Fruit fly (Drosophila melanogaster): ENCODE results near the gene Xrcc2.
A peak's percentile ranks its signal among the peaks of the same experiment; 100 is the strongest.

Xrcc2 gene

dm6 chrX:18504948-18505597 lies 5.1 kb downstream of the Xrcc2 start, which contains the start of gene Wnt5:
Wnt5 (minus strand) TSS chrX:18505405.
- peak; percentile 3 for TF ChIP-seq EcR (GFP tag; optimal IDR thresholded peaks at IDR 0.05)
- 0 out of 2 replicates have a peak, but pooled peaks have one; percentile 10 for TF ChIP-seq CG12605 (GFP tag; IDR thresholded peaks at IDR 0.05)
- no peak; the same call in 2 of the 3 replicates for TF ChIP-seq fd96Ca (GFP tag; IDR thresholded peaks at IDR 0.05)
- no peak for TF ChIP-seq CG17806 (tag; optimal IDR thresholded peaks at IDR 0.05)
- TF ChIP-seq CG9948 (tag; optimal IDR thresholded peaks at IDR 0.05) = no peak
- no peak for TF ChIP-seq D1 (tag; optimal IDR thresholded peaks at IDR 0.05)
- no peak for TF ChIP-seq CG13204 (GFP tag; optimal IDR thresholded peaks at IDR 0.05)
- no peak for TF ChIP-seq CG14655 (GFP tag; optimal IDR thresholded peaks at IDR 0.05)
- no peak for TF ChIP-seq CG15710 (tag; optimal IDR thresholded peaks at IDR 0.05)
- peak; percentile 42; the same call in 1 of the 2 replicates for TF ChIP-seq Ets98B (GFP tag; IDR thresholded peaks at IDR 0.05)
- no peak for TF ChIP-seq CG34367 (tag; optimal IDR thresholded peaks at IDR 0.05)
- TF ChIP-seq CG32121 (GFP tag; IDR thresholded peaks at IDR 0.05) = no peak
- peak; percentile 59; the same call in 1 of the 3 replicates for TF ChIP-seq CG4496 (GFP tag; IDR thresholded peaks at IDR 0.05)
- no peak for TF ChIP-seq rn (GFP tag; IDR thresholded peaks at IDR 0.05)

dm6 chrX:18506639-18507528 lies 7.0 kb downstream of the Xrcc2 start:
- TF ChIP-seq Snoo (tag; optimal IDR thresholded peaks at IDR 0.05) = peak; percentile 49
- TF ChIP-seq CG32121 (GFP tag; IDR thresholded peaks at IDR 0.05) = peak; percentile 82
- no peak for TF ChIP-seq CG14655 (GFP tag; optimal IDR thresholded peaks at IDR 0.05)
- peak; percentile 17 for TF ChIP-seq D1 (tag; optimal IDR thresholded peaks at IDR 0.05)
- TF ChIP-seq fd96Ca (GFP tag; IDR thresholded peaks at IDR 0.05) = peak; percentile 83
- peak; percentile 70; the same call in 1 of the 2 replicates for TF ChIP-seq rn (GFP tag; IDR thresholded peaks at IDR 0.05)
- no peak for TF ChIP-seq CG13204 (GFP tag; optimal IDR thresholded peaks at IDR 0.05)
- peak; percentile 86 for TF ChIP-seq Ets98B (GFP tag; IDR thresholded peaks at IDR 0.05)
- TF ChIP-seq Pif1B (GFP tag; optimal IDR thresholded peaks at IDR 0.05) = peak; percentile 71
- TF ChIP-seq Pif1A (GFP tag; optimal IDR thresholded peaks at IDR 0.05) = peak; percentile 77
- peak; percentile 30 for TF ChIP-seq gl (tag; optimal IDR thresholded peaks at IDR 0.05)
- peak; percentile 38 for TF ChIP-seq CG15710 (tag; optimal IDR thresholded peaks at IDR 0.05)
- TF ChIP-seq CG12605 (GFP tag; IDR thresholded peaks at IDR 0.05) = peak; percentile 85
- peak; percentile 57 for TF ChIP-seq CG9948 (tag; optimal IDR thresholded peaks at IDR 0.05)
- no peak for TF ChIP-seq CG10348 (GFP tag; IDR thresholded peaks at IDR 0.05)
- peak; percentile 3 for TF ChIP-seq EcR (GFP tag; optimal IDR thresholded peaks at IDR 0.05)
- TF ChIP-seq CG34367 (tag; optimal IDR thresholded peaks at IDR 0.05) = peak; percentile 67
- TF ChIP-seq CG8301 (tag; optimal IDR thresholded peaks at IDR 0.05) = peak; percentile 69
- peak; percentile 57 for TF ChIP-seq CG8159 (tag; optimal IDR thresholded peaks at IDR 0.05)
- peak; percentile 92 for TF ChIP-seq CG4496 (GFP tag; IDR thresholded peaks at IDR 0.05)
- peak; percentile 65 for TF ChIP-seq CG17806 (tag; optimal IDR thresholded peaks at IDR 0.05)

dm6 chrX:18508565-18508964 lies 8.6 kb downstream of the Xrcc2 start:
- TF ChIP-seq CG15710 (tag; optimal IDR thresholded peaks at IDR 0.05) (no peak), CG8301 (tag; optimal IDR thresholded peaks at IDR 0.05) (no peak), Ets98B (GFP tag; IDR thresholded peaks at IDR 0.05) (no peak), CG10348 (GFP tag; IDR thresholded peaks at IDR 0.05) (no peak), CG32121 (GFP tag; IDR thresholded peaks at IDR 0.05) (no peak), EcR (GFP tag; optimal IDR thresholded peaks at IDR 0.05) (no peak), CG14655 (GFP tag; optimal IDR thresholded peaks at IDR 0.05) (no peak), Pif1B (GFP tag; optimal IDR thresholded peaks at IDR 0.05) (no peak), Pif1A (GFP tag; optimal IDR thresholded peaks at IDR 0.05) (no peak), CG8159 (tag; optimal IDR thresholded peaks at IDR 0.05) (no peak), CG17806 (tag; optimal IDR thresholded peaks at IDR 0.05) (no peak), rn (GFP tag; IDR thresholded peaks at IDR 0.05) (no peak)

- TF ChIP-seq Snoo (tag; optimal IDR thresholded peaks at IDR 0.05) (no peak), CG8301 (tag; optimal IDR thresholded peaks at IDR 0.05) (no peak), CG8159 (tag; optimal IDR thresholded peaks at IDR 0.05) (no peak), CG4496 (GFP tag; IDR thresholded peaks at IDR 0.05) (no peak), CG34367 (tag; optimal IDR thresholded peaks at IDR 0.05) (no peak), D1 (tag; optimal IDR thresholded peaks at IDR 0.05) (no peak), gl (tag; optimal IDR thresholded peaks at IDR 0.05) (no peak), CG14655 (GFP tag; optimal IDR thresholded peaks at IDR 0.05) (no peak), Ets98B (GFP tag; IDR thresholded peaks at IDR 0.05) (no peak), Pif1B (GFP tag; optimal IDR thresholded peaks at IDR 0.05) (no peak), CG9948 (tag; optimal IDR thresholded peaks at IDR 0.05) (no peak), fd96Ca (GFP tag; IDR thresholded peaks at IDR 0.05) (no peak), EcR (GFP tag; optimal IDR thresholded peaks at IDR 0.05) (no peak), CG32121 (GFP tag; IDR thresholded peaks at IDR 0.05) (no peak), Pif1A (GFP tag; optimal IDR thresholded peaks at IDR 0.05) (no peak), CG13204 (GFP tag; optimal IDR thresholded peaks at IDR 0.05) (no peak), CG12605 (GFP tag; IDR thresholded peaks at IDR 0.05) (no peak)
Measured at dm6 chrX:18509430-18509829, 9.5 kb downstream of the Xrcc2 start.

dm6 chrX:18510884-18511283 lies 11.0 kb downstream of the Xrcc2 start:
- TF ChIP-seq CG9948 (tag; optimal IDR thresholded peaks at IDR 0.05) (no peak), Pif1A (GFP tag; optimal IDR thresholded peaks at IDR 0.05) (no peak), CG10348 (GFP tag; IDR thresholded peaks at IDR 0.05) (no peak), CG4496 (GFP tag; IDR thresholded peaks at IDR 0.05) (no peak), CG17806 (tag; optimal IDR thresholded peaks at IDR 0.05) (no peak), fd96Ca (GFP tag; IDR thresholded peaks at IDR 0.05) (no peak), rn (GFP tag; IDR thresholded peaks at IDR 0.05) (no peak), gl (tag; optimal IDR thresholded peaks at IDR 0.05) (no peak), CG8159 (tag; optimal IDR thresholded peaks at IDR 0.05) (no peak), CG13204 (GFP tag; optimal IDR thresholded peaks at IDR 0.05) (no peak), D1 (tag; optimal IDR thresholded peaks at IDR 0.05) (no peak), Ets98B (GFP tag; IDR thresholded peaks at IDR 0.05) (no peak), Pif1B (GFP tag; optimal IDR thresholded peaks at IDR 0.05) (no peak), Snoo (tag; optimal IDR thresholded peaks at IDR 0.05) (no peak)
